Worm (Caenorhabditis elegans): ENCODE measurements around the gene Y49F6B.12.
A peak's percentile ranks its signal among the peaks of the same experiment; 100 is the strongest.

Gene Y49F6B.12

DNA sequence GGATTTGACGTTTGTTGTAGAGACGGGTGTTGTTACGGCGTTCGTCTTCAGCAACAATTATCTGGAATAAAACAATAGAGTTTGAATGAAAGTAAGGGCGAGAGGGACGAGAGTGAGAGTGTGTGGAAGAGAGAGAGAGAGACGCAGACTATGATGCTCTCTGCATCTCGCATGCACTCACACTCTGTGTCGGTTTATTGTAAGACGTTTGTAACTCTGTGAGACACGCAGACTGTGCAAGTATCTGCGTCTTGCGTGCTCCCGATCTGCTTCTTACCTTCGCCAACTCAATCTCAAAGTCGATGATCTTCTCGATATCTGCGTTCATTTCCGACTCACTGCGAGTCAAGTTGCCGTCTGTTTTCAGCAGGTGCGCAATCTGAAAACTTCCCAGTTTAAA is 49.3 kb downstream of the Y49F6B.12 start:
- no peak for TF ChIP-seq efl-1 (optimal IDR thresholded peaks at IDR 0.05)
- peak in 1 of 2 experiments; percentile 80 for TF ChIP-seq efl-1 (GFP tag; optimal IDR thresholded peaks at IDR 0.05 in 1 of 2)
- TF ChIP-seq ama-1 (optimal IDR thresholded peaks at IDR 0.05): no peak

Data from whole organism, L1 larva.